Fruit fly (Drosophila melanogaster) whole organism, embryonic: ENCODE data around the gene CG6163.

ENCODE experiments used
- B-H1 ChIP-seq: fragments of 200-800 bp; sonication (Bioruptor generic); IDR thresholded peaks from 3 replicates; pipeline ENCODE4 v1.3.6; 2022; ENCODE audit warnings: missing biosample characterization, missing genetic modification characterization
- CG10209 ChIP-seq: fragments of 200-800 bp; sonication (Bioruptor generic); optimal IDR thresholded peaks from 3 replicates; lab custom pipeline; 2017; ENCODE audit warnings: missing biosample characterization, mild to moderate bottlenecking, missing genetic modification characterization, missing genetic modification reagents
- CG11085 ChIP-seq: fragments of 200-800 bp; sonication (Bioruptor generic); IDR thresholded peaks from 2 replicates; pipeline ENCODE4 v1.3.6; 2022; ENCODE audit warnings: missing biosample characterization, missing genetic modification characterization
- CG11456 ChIP-seq: fragments of 200-800 bp; sonication (Bioruptor generic); IDR thresholded peaks from 3 replicates; pipeline ENCODE4 v1.3.6; 2022; ENCODE audit warnings: missing biosample characterization, missing genetic modification characterization
- CG11504 ChIP-seq: fragments of 200-800 bp; sonication (Bioruptor generic); optimal IDR thresholded peaks from 3 replicates; lab custom pipeline; 2019; ENCODE audit warnings: missing biosample characterization, mild to moderate bottlenecking, missing genetic modification characterization, moderate library complexity
- CG11695 ChIP-seq: fragments of 200-800 bp; sonication (Bioruptor generic); IDR thresholded peaks from 3 replicates; pipeline ENCODE4 v1.3.6; 2022; ENCODE audit warnings: missing biosample characterization, missing genetic modification characterization
- CG12769 ChIP-seq: fragments of 200-800 bp; sonication (Bioruptor generic); optimal IDR thresholded peaks from 2 replicates; lab custom pipeline; 2019; ENCODE audit warnings: missing biosample characterization, mild to moderate bottlenecking, missing genetic modification characterization, moderate library complexity
- CG14710 ChIP-seq: fragments of 200-800 bp; sonication (Bioruptor generic); optimal IDR thresholded peaks from 3 replicates; lab custom pipeline; 2019; ENCODE audit warnings: missing biosample characterization, mild to moderate bottlenecking, missing genetic modification characterization, moderate library complexity
- CG17359 ChIP-seq: fragments of 200-800 bp; sonication (Bioruptor generic); optimal IDR thresholded peaks from 3 replicates; lab custom pipeline; 2018; ENCODE audit warnings: missing biosample characterization, mild to moderate bottlenecking, missing genetic modification characterization, moderate library complexity
- CG17802 ChIP-seq: fragments of 200-800 bp; sonication (Bioruptor generic); optimal IDR thresholded peaks from 2 replicates; lab custom pipeline; 2018; ENCODE audit warnings: missing biosample characterization, mild to moderate bottlenecking, missing genetic modification characterization, moderate library complexity
- CG31441 ChIP-seq: fragments of 200-800 bp; sonication (Bioruptor generic); IDR thresholded peaks from 2 replicates; pipeline ENCODE4 v1.3.6; 2022; ENCODE audit warnings: missing biosample characterization, missing genetic modification characterization
- CG4360 ChIP-seq: fragments of 200-800 bp; sonication (Bioruptor generic); IDR thresholded peaks from 2 replicates; pipeline ENCODE4 v1.3.6; 2022; ENCODE audit warnings: missing biosample characterization, missing genetic modification characterization
- CG4617 ChIP-seq: fragments of 200-800 bp; sonication (Bioruptor generic); optimal IDR thresholded peaks from 3 replicates; lab custom pipeline; 2016; ENCODE audit warnings: missing biosample characterization, missing genetic modification characterization, borderline replicate concordance
- CG4730 ChIP-seq: fragments of 200-800 bp; sonication (Bioruptor generic); IDR thresholded peaks from 2 replicates; pipeline ENCODE4 v1.3.6; 2022; ENCODE audit warnings: missing biosample characterization, missing genetic modification characterization
- CG6175 ChIP-seq: fragments of 200-800 bp; sonication (Bioruptor generic); IDR thresholded peaks from 3 replicates; pipeline ENCODE4 v1.3.6; 2022; ENCODE audit warnings: missing biosample characterization, missing genetic modification characterization
- CG6854 ChIP-seq: fragments of 200-800 bp; sonication (Bioruptor generic); optimal IDR thresholded peaks from 3 replicates; lab custom pipeline; 2017; ENCODE audit warnings: missing biosample characterization, mild to moderate bottlenecking, missing genetic modification characterization
- CG8290 ChIP-seq, 3 experiments: fragments of 200-800 bp; sonication (Bioruptor generic); optimal IDR thresholded peaks; 2 replicates each; lab custom pipeline; 2016 to 2019; ENCODE audit warnings: missing biosample characterization in 3 of 3, missing genetic modification characterization in 3 of 3, mild to moderate bottlenecking in 2 of 3, moderate library complexity in 1 of 3
- CG8388 ChIP-seq: fragments of 200-800 bp; sonication (Bioruptor generic); optimal IDR thresholded peaks from 2 replicates; lab custom pipeline; 2019; ENCODE audit warnings: missing biosample characterization, mild to moderate bottlenecking, missing genetic modification characterization, moderate library complexity
- CG9932 ChIP-seq: fragments of 200-800 bp; sonication (Bioruptor generic); IDR thresholded peaks from 2 replicates; pipeline ENCODE4 v1.3.6; 2022; ENCODE audit warnings: missing biosample characterization, missing genetic modification characterization
- Camta ChIP-seq: fragments of 200-800 bp; sonication (Bioruptor generic); optimal IDR thresholded peaks from 2 replicates; lab custom pipeline; 2016; ENCODE audit warnings: missing biosample characterization, missing genetic modification characterization
- D19B ChIP-seq: fragments of 200-800 bp; sonication (Bioruptor generic); optimal IDR thresholded peaks from 2 replicates; lab custom pipeline; 2017; ENCODE audit warnings: missing biosample characterization, mild to moderate bottlenecking, missing genetic modification characterization
- Dad ChIP-seq: fragments of 200-800 bp; sonication (Bioruptor generic); optimal IDR thresholded peaks from 3 replicates; lab custom pipeline; 2016; ENCODE audit warnings: missing biosample characterization, missing genetic modification characterization
- Dll ChIP-seq: fragments of 200-800 bp; sonication (Bioruptor generic); IDR thresholded peaks from 4 replicates; pipeline ENCODE4 v1.3.6; 2022; ENCODE audit warnings: missing biosample characterization, missing genetic modification characterization; ENCODE audit not compliant: partially characterized antibody
- Drgx ChIP-seq: fragments of 200-800 bp; sonication (Bioruptor generic); IDR thresholded peaks from 2 replicates; pipeline ENCODE4 v1.3.6; 2022; ENCODE audit warnings: missing biosample characterization, missing genetic modification characterization
- Fer3 ChIP-seq: fragments of 200-800 bp; sonication (Bioruptor generic); optimal IDR thresholded peaks from 2 replicates; lab custom pipeline; 2018; ENCODE audit warnings: missing biosample characterization, mild to moderate bottlenecking, missing genetic modification characterization, moderate library complexity
- H15 ChIP-seq: fragments of 200-800 bp; sonication (Bioruptor generic); IDR thresholded peaks from 3 replicates; pipeline ENCODE4 v1.3.6; 2022; ENCODE audit warnings: missing biosample characterization, missing genetic modification characterization
- HLH54F ChIP-seq: fragments of 200-800 bp; sonication (Bioruptor generic); optimal IDR thresholded peaks from 3 replicates; lab custom pipeline; 2016; ENCODE audit warnings: missing biosample characterization, missing genetic modification characterization
- Hr51 ChIP-seq, 2 experiments: fragments of 200-800 bp; sonication (Bioruptor generic); optimal IDR thresholded peaks; 2 replicates in 1 of 2; 3 replicates in 1 of 2; lab custom pipeline; 2016 to 2018; ENCODE audit warnings: missing biosample characterization in 2 of 2, missing genetic modification characterization in 2 of 2, mild to moderate bottlenecking in 1 of 2, moderate library complexity in 1 of 2
- Nf-YB ChIP-seq: fragments of 200-800 bp; sonication (Bioruptor generic); optimal IDR thresholded peaks from 3 replicates; lab custom pipeline; 2019; ENCODE audit warnings: missing biosample characterization, mild to moderate bottlenecking, missing genetic modification characterization, moderate library complexity
- Oaz ChIP-seq: fragments of 200-800 bp; sonication (Bioruptor generic); IDR thresholded peaks from 2 replicates; pipeline ENCODE4 v1.3.6; 2022; ENCODE audit warnings: missing biosample characterization, missing genetic modification characterization
- Stat92E ChIP-seq, 3 experiments: fragments of >200 bp in 2 of 3; fragments of 200-800 bp in 1 of 3; sonication (Bioruptor generic) in 1 of 3; optimal IDR thresholded peaks; 2 replicates each; lab custom pipeline; 2017 to 2019; ENCODE audit warnings: missing biosample characterization in 3 of 3, missing genetic modification characterization in 3 of 3, mild to moderate bottlenecking in 1 of 3, moderate library complexity in 1 of 3
- aop ChIP-seq: fragments of 200-800 bp; sonication (Bioruptor generic); IDR thresholded peaks from 2 replicates; pipeline ENCODE4 v1.3.6; 2022; ENCODE audit warnings: missing biosample characterization, missing genetic modification characterization
- btn ChIP-seq: fragments of 200-800 bp; sonication (Bioruptor generic); optimal IDR thresholded peaks from 2 replicates; lab custom pipeline; 2016; ENCODE audit warnings: missing biosample characterization, missing genetic modification characterization
- crol ChIP-seq: fragments of 200-800 bp; sonication (Bioruptor generic); IDR thresholded peaks from 2 replicates; pipeline ENCODE4 v1.3.6; 2022; ENCODE audit warnings: missing biosample characterization, missing genetic modification characterization
- crp ChIP-seq, 2 experiments: fragments of 200-800 bp; sonication (Bioruptor generic); optimal IDR thresholded peaks; 2 replicates in 1 of 2; 3 replicates in 1 of 2; lab custom pipeline; 2017; ENCODE audit warnings: missing biosample characterization in 2 of 2, missing genetic modification characterization in 2 of 2, mild to moderate bottlenecking in 1 of 2, moderate library complexity in 1 of 2
- dati ChIP-seq: fragments of 200-800 bp; sonication (Bioruptor generic); IDR thresholded peaks from 2 replicates; pipeline ENCODE4 v1.3.6; 2022; ENCODE audit warnings: missing biosample characterization, missing genetic modification characterization
- dysf ChIP-seq: fragments of 200-800 bp; sonication (Bioruptor generic); IDR thresholded peaks from 3 replicates; pipeline ENCODE4 v1.3.6; 2022; ENCODE audit warnings: missing biosample characterization, missing genetic modification characterization
- eyg ChIP-seq: fragments of 200-800 bp; sonication (Bioruptor generic); optimal IDR thresholded peaks from 3 replicates; lab custom pipeline; 2016; ENCODE audit warnings: missing biosample characterization, missing genetic modification characterization
- fd96Cb ChIP-seq: fragments of 200-800 bp; sonication (Bioruptor generic); optimal IDR thresholded peaks from 2 replicates; lab custom pipeline; 2018; ENCODE audit warnings: missing biosample characterization, mild to moderate bottlenecking, missing genetic modification characterization, moderate library complexity
- gcm2 ChIP-seq: fragments of 200-800 bp; sonication (Bioruptor generic); optimal IDR thresholded peaks from 2 replicates; lab custom pipeline; 2016; ENCODE audit warnings: missing biosample characterization, missing genetic modification characterization
- h ChIP-seq: fragments of >200 bp; optimal IDR thresholded peaks from 2 replicates; lab custom pipeline; 2017
- hkb ChIP-seq, 2 experiments: fragments of 200-800 bp in 1 of 2; fragments of >200 bp in 1 of 2; sonication (Bioruptor generic) in 1 of 2; IDR thresholded peaks in 1 of 2; optimal IDR thresholded peaks in 1 of 2; 2 replicates each; pipeline versions ENCODE4 v1.3.6 to Lab custom; 2017 to 2022; ENCODE audit warnings: missing biosample characterization in 1 of 2, missing genetic modification characterization in 1 of 2
- hth ChIP-seq: fragments of >200 bp; optimal IDR thresholded peaks from 2 replicates; lab custom pipeline; 2017; ENCODE audit warnings: inconsistent platforms
- kni ChIP-seq: fragments of 200-800 bp; sonication (Bioruptor generic); optimal IDR thresholded peaks from 3 replicates; lab custom pipeline; 2017; ENCODE audit warnings: mild to moderate bottlenecking, missing biosample characterization, missing genetic modification reagents, missing genetic modification characterization
- mld ChIP-seq: fragments of 200-800 bp; sonication (Bioruptor generic); IDR thresholded peaks from 3 replicates; pipeline ENCODE4 v1.3.6; 2022; ENCODE audit warnings: missing biosample characterization, missing genetic modification characterization; ENCODE audit not compliant: partially characterized antibody
- scrt ChIP-seq: fragments of 200-800 bp; sonication (Bioruptor generic); optimal IDR thresholded peaks from 2 replicates; lab custom pipeline; 2018; ENCODE audit warnings: missing biosample characterization, mild to moderate bottlenecking, missing genetic modification characterization, moderate library complexity
- sens-2 ChIP-seq: fragments of 200-800 bp; sonication (Bioruptor generic); IDR thresholded peaks from 2 replicates; pipeline ENCODE4 v1.3.6; 2022; ENCODE audit warnings: missing biosample characterization, missing genetic modification characterization
- seq ChIP-seq: fragments of 200-800 bp; sonication (Bioruptor generic); IDR thresholded peaks from 2 replicates; pipeline ENCODE4 v1.3.6; 2022; ENCODE audit warnings: missing biosample characterization, missing genetic modification characterization
- slbo ChIP-seq: fragments of 200-800 bp; sonication (Bioruptor generic); IDR thresholded peaks from 2 replicates; pipeline ENCODE4 v1.3.6; 2022; ENCODE audit warnings: missing biosample characterization, missing genetic modification characterization
- trh ChIP-seq: fragments of 200-800 bp; sonication (Bioruptor generic); optimal IDR thresholded peaks from 2 replicates; lab custom pipeline; 2016; ENCODE audit warnings: missing biosample characterization, missing genetic modification characterization

Gene CG6163

dm6 chr3L:11342533-11343065 lies 22.1 kb downstream of the CG6163 start (continued):
- TF ChIP-seq btn (GFP tag; lab: Kevin White, UChicago) (no peak), CG4617 (GFP tag; lab: Kevin White, UChicago) (no peak), crol (GFP tag; lab: Robert Waterston, UW) (peak; percentile 80), CG10209 (GFP tag; lab: Kevin White, UChicago) (no peak), CG17802 (tag; lab: Kevin White, UChicago) (no peak), h (lab: Kevin White, UChicago) (no peak), D19B (GFP tag; lab: Kevin White, UChicago) (no peak), dysf (GFP tag; lab: Robert Waterston, UW) (0 out of 3 replicates have a peak, but pooled peaks have one; percentile 28), slbo (no peak), CG11456 (GFP tag; lab: Robert Waterston, UW) (no peak), Dad (no peak), CG8388 (GFP tag; lab: Kevin White, UChicago) (no peak), CG14710 (tag; lab: Kevin White, UChicago) (no peak), CG8290 (GFP tag; optimal IDR thresholded peaks at IDR 0.05; lab: Kevin White, UChicago) (no peak), CG8290 (tag; optimal IDR thresholded peaks at IDR 0.05; lab: Kevin White, UChicago) (peak in 1 of 2 experiments; percentile 61), hkb (optimal IDR thresholded peaks at IDR 0.05; lab: Kevin White, UChicago) (no peak), hkb (GFP tag; IDR thresholded peaks at IDR 0.05; lab: Robert Waterston, UW) (no peak), crp (GFP tag; optimal IDR thresholded peaks at IDR 0.05; lab: Kevin White, UChicago) (no peak), CG12769 (tag; lab: Kevin White, UChicago) (no peak), hth (no peak), CG11504 (tag; lab: Kevin White, UChicago) (no peak), Nf-YB (GFP tag; lab: Kevin White, UChicago) (no peak), Drgx (GFP tag; lab: Robert Waterston, UW) (no peak), Hr51 (GFP tag; optimal IDR thresholded peaks at IDR 0.05; lab: Kevin White, UChicago) (no peak), scrt (GFP tag; lab: Kevin White, UChicago) (no peak), Dll (GFP tag; lab: Robert Waterston, UW) (no peak), eyg (GFP tag; lab: Kevin White, UChicago) (no peak), Stat92E (GFP tag; optimal IDR thresholded peaks at IDR 0.05; lab: Kevin White, UChicago) (peak in 1 of 3 experiments; percentile 21), kni (peak; percentile 73), aop (GFP tag; lab: Robert Waterston, UW) (no peak), Fer3 (tag; lab: Kevin White, UChicago) (no peak), seq (GFP tag; lab: Robert Waterston, UW) (no peak), fd96Cb (no peak), sens-2 (GFP tag; lab: Robert Waterston, UW) (no peak), CG17359 (tag; lab: Kevin White, UChicago) (no peak), Camta (no peak), CG4730 (no peak), CG11085 (no peak), CG6854 (GFP tag; lab: Kevin White, UChicago) (no peak), Oaz (GFP tag; lab: Robert Waterston, UW) (no peak), CG9932 (GFP tag; lab: Robert Waterston, UW) (peak; percentile 21; the same call in 1 of the 2 replicates), CG6175 (GFP tag; lab: Robert Waterston, UW) (no peak), CG11695 (no peak), trh (GFP tag; lab: Kevin White, UChicago) (no peak), CG31441 (GFP tag; lab: Robert Waterston, UW) (no peak), HLH54F (GFP tag; lab: Kevin White, UChicago) (no peak), mld (GFP tag; lab: Robert Waterston, UW) (no peak), CG4360 (no peak), B-H1 (no peak), dati (GFP tag; lab: Robert Waterston, UW) (no peak), gcm2 (GFP tag; lab: Kevin White, UChicago) (no peak), H15 (GFP tag; lab: Robert Waterston, UW) (no peak)
